Worm (Caenorhabditis elegans): ENCODE results near the gene Y45F3A.9.

The Y45F3A.9 gene

DNA sequence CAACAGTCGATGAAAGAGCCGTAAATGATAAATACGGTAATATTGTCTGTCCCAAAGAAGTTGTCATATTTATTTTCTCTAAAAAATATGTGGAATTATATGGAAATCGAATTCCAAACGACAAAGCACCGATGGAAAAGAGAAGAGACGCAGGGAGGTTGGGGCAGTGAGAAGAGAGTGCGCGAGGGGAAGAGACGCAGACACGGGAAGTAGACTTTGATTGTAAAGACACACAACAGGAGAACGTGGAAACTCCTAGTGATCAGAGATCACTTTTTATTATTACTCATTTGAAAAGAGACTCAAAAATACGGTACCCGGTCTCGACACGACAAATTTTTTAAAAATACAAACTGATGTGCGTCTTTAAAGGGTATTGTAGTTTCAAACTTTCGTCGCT, 33.4 kb upstream of the Y45F3A.9 start:
- no peak for TF ChIP-seq F26F4.8 (GFP tag; conservative IDR thresholded peaks at IDR 0.05)
- TF ChIP-seq lin-29 (GFP tag; IDR thresholded peaks at IDR 0.05): no peak
- peak; percentile 58 for TF ChIP-seq hlh-11 (tag; optimal IDR thresholded peaks at IDR 0.05)
- peak; percentile 32 for TF ChIP-seq hlh-30 (tag; optimal IDR thresholded peaks at IDR 0.05; ENCODE audit: insufficient read depth)
- TF ChIP-seq jun-1 (tag; optimal IDR thresholded peaks at IDR 0.05): no peak
- peak; percentile 21; the same call in 1 of the 2 replicates for TF ChIP-seq dmd-6 (GFP tag; IDR thresholded peaks at IDR 0.05)
- peak; percentile 37 for TF ChIP-seq lin-38 (GFP tag; IDR thresholded peaks at IDR 0.05)
- no peak for TF ChIP-seq dmd-9 (GFP tag; IDR thresholded peaks at IDR 0.05)
- TF ChIP-seq lsy-2 (tag; optimal IDR thresholded peaks at IDR 0.05): peak in 1 of 2 experiments; percentile 63
- TF ChIP-seq unc-62 (GFP tag; optimal IDR thresholded peaks at IDR 0.05 in 1 of 2): no peak
- TF ChIP-seq unc-62 (tag; optimal IDR thresholded peaks at IDR 0.05): no peak
- TF ChIP-seq dmd-8 (GFP tag; IDR thresholded peaks at IDR 0.05): no peak
- no peak for TF ChIP-seq R02D3.7 (tag; optimal IDR thresholded peaks at IDR 0.05)
- TF ChIP-seq mdl-1 (tag; optimal IDR thresholded peaks at IDR 0.05): peak in 1 of 2 experiments; percentile 73
- peak; percentile 13 for TF ChIP-seq mep-1 (tag; optimal IDR thresholded peaks at IDR 0.05)
- peak; percentile 67 for TF ChIP-seq dve-1 (tag; optimal IDR thresholded peaks at IDR 0.05; ENCODE audit: insufficient read depth)
- TF ChIP-seq Y75B8A.6 (GFP tag; IDR thresholded peaks at IDR 0.05): no peak
- TF ChIP-seq pha-4 (GFP tag; IDR thresholded peaks at IDR 0.05): no peak
- TF ChIP-seq pha-4 (tag; optimal IDR thresholded peaks at IDR 0.05): no peak
- peak; percentile 3 for TF ChIP-seq lin-13 (GFP tag; optimal IDR thresholded peaks at IDR 0.05)
- TF ChIP-seq tag-97 (GFP tag; IDR thresholded peaks at IDR 0.05): no peak
- TF ChIP-seq ama-1 (optimal IDR thresholded peaks at IDR 0.05): no peak
- no peak for TF ChIP-seq egl-43 (GFP tag; IDR thresholded peaks at IDR 0.05)
- no peak for TF ChIP-seq mxl-3 (GFP tag; optimal IDR thresholded peaks at IDR 0.05)
- peak; percentile 66 for TF ChIP-seq hmg-1.1 (GFP tag; IDR thresholded peaks at IDR 0.05)
- TF ChIP-seq unc-39 (tag; optimal IDR thresholded peaks at IDR 0.05): no peak
- TF ChIP-seq hif-1 (tag; optimal IDR thresholded peaks at IDR 0.05): no peak
- TF ChIP-seq ceh-62 (tag; optimal IDR thresholded peaks at IDR 0.05): no peak
- TF ChIP-seq nhr-28 (tag; optimal IDR thresholded peaks at IDR 0.05): peak; percentile 18
- no peak for TF ChIP-seq daf-16 (GFP tag; optimal IDR thresholded peaks at IDR 0.05)
- TF ChIP-seq daf-16 (tag; optimal IDR thresholded peaks at IDR 0.05): peak; percentile 65
- TF ChIP-seq dpl-1 (GFP tag; optimal IDR thresholded peaks at IDR 0.05): peak; percentile 31
- TF ChIP-seq mes-2 (tag; optimal IDR thresholded peaks at IDR 0.05; ENCODE audit: poor library complexity, severe bottlenecking): peak; percentile 46
- no peak for TF ChIP-seq ces-1 (GFP tag; optimal IDR thresholded peaks at IDR 0.05)
- no peak for TF ChIP-seq fkh-10 (GFP tag; optimal IDR thresholded peaks at IDR 0.05)
- TF ChIP-seq daf-12 (tag; optimal IDR thresholded peaks at IDR 0.05): no peak
- TF ChIP-seq fos-1 (tag; optimal IDR thresholded peaks at IDR 0.05): no peak

DNA sequence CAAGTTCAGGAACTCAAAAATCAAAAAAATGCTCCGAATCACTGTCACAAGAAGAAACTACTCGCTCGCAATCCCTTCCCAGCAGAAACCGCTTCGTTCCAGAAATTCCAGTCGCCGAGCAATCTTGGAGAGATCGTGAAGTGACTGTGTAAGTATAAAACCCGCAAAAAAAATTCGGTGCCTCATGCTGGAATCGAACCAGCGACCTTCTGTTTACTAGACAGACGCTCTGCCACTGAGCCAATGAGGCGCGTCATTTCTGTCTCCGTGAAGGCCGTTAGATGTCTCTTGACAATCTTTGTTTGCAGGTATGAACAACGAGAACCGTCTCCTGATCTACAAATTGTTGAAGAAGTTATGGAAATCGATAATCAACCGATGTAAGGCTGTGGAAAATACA, 29.6 kb upstream of the Y45F3A.9 start:
- TF ChIP-seq ZK546.5 (tag; optimal IDR thresholded peaks at IDR 0.05) (no peak), nhr-11 (tag; optimal IDR thresholded peaks at IDR 0.05) (no peak), F49E8.2 (tag; optimal IDR thresholded peaks at IDR 0.05; ENCODE audit: borderline replicate concordance) (peak; percentile 66), lin-13 (GFP tag; optimal IDR thresholded peaks at IDR 0.05) (peak; percentile 69), nhr-25 (tag; optimal IDR thresholded peaks at IDR 0.05; ENCODE audit: borderline replicate concordance, insufficient read depth) (no peak), arid-1 (GFP tag; conservative IDR thresholded peaks at IDR 0.05) (peak; percentile 95), hmg-1.1 (GFP tag; IDR thresholded peaks at IDR 0.05) (peak; percentile 74), fos-1 (tag; optimal IDR thresholded peaks at IDR 0.05) (no peak), mdl-1 (tag; optimal IDR thresholded peaks at IDR 0.05) (no peak), lin-39 (tag; optimal IDR thresholded peaks at IDR 0.05) (no peak), F44E2.7 (GFP tag; IDR thresholded peaks at IDR 0.05) (peak; percentile 97), ceh-20 (GFP tag; IDR thresholded peaks at IDR 0.05) (peak; percentile 68), T26A8.4 (GFP tag; IDR thresholded peaks at IDR 0.05) (peak; percentile 72), fkh-10 (GFP tag; optimal IDR thresholded peaks at IDR 0.05) (no peak), Y105C5A.15 (GFP tag; IDR thresholded peaks at IDR 0.05) (0 out of 2 replicates have a peak, but pooled peaks have one; percentile 48), nhr-48 (tag; optimal IDR thresholded peaks at IDR 0.05) (peak; percentile 23), madf-9 (GFP tag; conservative IDR thresholded peaks at IDR 0.05) (peak; percentile 71), nhr-77 (tag; optimal IDR thresholded peaks at IDR 0.05) (no peak), nhr-41 (GFP tag; IDR thresholded peaks at IDR 0.05) (0 out of 2 replicates have a peak, but pooled peaks have one; percentile 53), lsy-2 (tag; optimal IDR thresholded peaks at IDR 0.05) (peak in 1 of 2 experiments; percentile 46), spr-1 (tag; optimal IDR thresholded peaks at IDR 0.05) (peak; percentile 58), daf-12 (tag; optimal IDR thresholded peaks at IDR 0.05) (no peak)

Measured in whole organism, L4 larva.